Fruit fly (Drosophila melanogaster): ENCODE results near the gene scaf6.

DNA sequence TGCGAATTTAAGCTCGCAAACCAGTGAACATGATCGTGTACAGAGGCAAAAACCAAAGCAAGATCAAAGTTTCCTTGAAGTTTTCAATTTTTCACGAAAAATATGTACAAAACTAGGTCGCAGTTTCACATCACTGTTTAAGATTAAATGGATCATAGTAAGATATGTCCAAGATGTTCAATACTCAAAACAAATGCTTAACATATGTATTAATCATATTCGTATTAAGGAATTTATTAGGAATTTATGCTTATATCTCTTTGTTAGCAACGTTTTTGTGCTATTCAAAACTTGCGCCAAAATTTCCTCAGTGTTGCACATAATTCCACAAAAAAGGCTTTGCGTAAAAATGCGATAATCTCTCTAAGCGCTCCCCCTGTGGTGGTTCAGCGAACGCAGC lies 55.0 kb downstream of the scaf6 start:
- TF ChIP-seq fd96Ca (GFP tag; IDR thresholded peaks at IDR 0.05) (no peak; the same call in 2 of the 3 replicates), CG14655 (GFP tag; optimal IDR thresholded peaks at IDR 0.05) (peak; percentile 31), CG17806 (tag; optimal IDR thresholded peaks at IDR 0.05) (no peak), EcR (GFP tag; optimal IDR thresholded peaks at IDR 0.05) (no peak), CG8159 (tag; optimal IDR thresholded peaks at IDR 0.05) (peak; percentile 31), rn (GFP tag; IDR thresholded peaks at IDR 0.05) (no peak), D1 (tag; optimal IDR thresholded peaks at IDR 0.05) (no peak), CG10348 (GFP tag; IDR thresholded peaks at IDR 0.05) (no peak), CG13204 (GFP tag; optimal IDR thresholded peaks at IDR 0.05) (no peak), CG34367 (tag; optimal IDR thresholded peaks at IDR 0.05) (no peak), Snoo (tag; optimal IDR thresholded peaks at IDR 0.05) (no peak), CG12605 (GFP tag; IDR thresholded peaks at IDR 0.05) (no peak), gl (tag; optimal IDR thresholded peaks at IDR 0.05) (no peak), CG8301 (tag; optimal IDR thresholded peaks at IDR 0.05) (peak; percentile 27)
